Worm (Caenorhabditis elegans) whole organism, L4 larva: ENCODE data around the gene best-1.

ENCODE experiments used
- D1046.2 ChIP-seq: fragments of 200-800 bp; sonication (Bioruptor generic); IDR thresholded peaks from 2 replicates; pipeline ENCODE4 v1.3.6; 2022; ENCODE audit warnings: missing genetic modification characterization, missing compliant biosample characterization
- F37D6.2 ChIP-seq: sonication (generic microtip); optimal IDR thresholded peaks from 2 replicates; lab custom pipeline; 2016; ENCODE audit warnings: mild to moderate bottlenecking, missing genetic modification characterization, missing compliant biosample characterization
- dve-1 ChIP-seq: sonication (generic microtip); optimal IDR thresholded peaks from 2 replicates; lab custom pipeline; 2017; ENCODE audit warnings: antibody characterized with exemption, mild to moderate bottlenecking, missing genetic modification characterization, missing compliant biosample characterization; ENCODE audit not compliant: insufficient read depth
- lir-3 ChIP-seq: sonication (generic microtip); optimal IDR thresholded peaks from 2 replicates; lab custom pipeline; 2016; ENCODE audit warnings: mild to moderate bottlenecking, missing genetic modification characterization, missing compliant biosample characterization
- madf-9 ChIP-seq: fragments of 200-800 bp; sonication (Bioruptor generic); conservative IDR thresholded peaks from 2 replicates; pipeline ENCODE4 v1.3.6; 2022; ENCODE audit warnings: missing genetic modification reagents, missing genetic modification characterization, missing compliant biosample characterization
- nhr-237 ChIP-seq: sonication (generic microtip); optimal IDR thresholded peaks from 2 replicates; lab custom pipeline; 2017; ENCODE audit warnings: missing biosample characterization, missing genetic modification characterization
- pqm-1 ChIP-seq: sonication (generic microtip); optimal IDR thresholded peaks from 2 replicates; lab custom pipeline; 2017; ENCODE audit warnings: missing biosample characterization, missing genetic modification characterization
- skn-1 ChIP-seq: fragments of 150-350 bp; optimal IDR thresholded peaks from 2 replicates; lab custom pipeline; 2014; ENCODE audit warnings: missing biosample characterization, missing genetic modification characterization
- snpc-4 ChIP-seq: fragments of 150-350 bp; optimal IDR thresholded peaks from 2 replicates; lab custom pipeline; 2014; ENCODE audit warnings: missing biosample characterization, missing genetic modification characterization
- unc-130 ChIP-seq: sonication (generic microtip); optimal IDR thresholded peaks from 2 replicates; lab custom pipeline; 2016; ENCODE audit warnings: missing genetic modification reagents, missing genetic modification characterization, missing compliant biosample characterization
- ztf-11 ChIP-seq: fragments of 150-350 bp; optimal IDR thresholded peaks from 2 replicates; lab custom pipeline; 2014; ENCODE audit warnings: missing biosample characterization, missing genetic modification characterization

DNA sequence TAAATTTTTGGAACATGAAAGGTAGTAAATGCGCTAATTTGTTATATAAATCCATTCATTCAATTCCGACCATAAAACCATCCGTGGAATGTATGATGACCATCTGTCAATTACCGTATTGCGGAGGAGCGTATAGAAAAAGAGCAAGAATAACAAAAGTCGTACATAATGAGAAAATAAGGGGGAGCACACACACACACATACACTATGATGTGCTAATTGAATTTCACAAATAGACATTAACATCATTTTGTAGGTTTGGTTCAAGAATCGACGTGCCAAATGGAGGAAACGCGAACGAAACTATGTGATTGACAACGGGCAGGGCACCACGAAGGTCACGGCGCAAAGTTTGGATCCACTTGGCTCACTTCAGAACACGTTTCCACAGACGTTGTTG lies 11.8 kb upstream of the best-1 start:
- TF ChIP-seq F37D6.2 (tag; lab: Kevin White, UChicago), result no peak
- no peak for TF ChIP-seq skn-1
- TF ChIP-seq madf-9 (GFP tag; lab: Robert Waterston, UW), result no peak
- TF ChIP-seq pqm-1, result no peak
- no peak for TF ChIP-seq nhr-237
- no peak for TF ChIP-seq unc-130
- no peak for TF ChIP-seq ztf-11 (tag; lab: Kevin White, UChicago)
- no peak for TF ChIP-seq snpc-4
- no peak for TF ChIP-seq D1046.2 (GFP tag; lab: Robert Waterston, UW)
- no peak for TF ChIP-seq dve-1
- TF ChIP-seq lir-3 (tag; lab: Kevin White, UChicago), result no peak
